Fruit fly (Drosophila melanogaster) whole organism, adult: ENCODE measurements around the gene unc-45.

Source experiments
- CG11617 ChIP-seq: fragments of 200-800 bp; sonication (Bioruptor generic); optimal IDR thresholded peaks from 2 replicates; lab custom pipeline; 2017; ENCODE audit warnings: mild to moderate bottlenecking, missing biosample characterization, missing genetic modification reagents, missing genetic modification characterization
- CG12768 ChIP-seq: fragments of 200-800 bp; sonication (Bioruptor generic); optimal IDR thresholded peaks from 2 replicates; lab custom pipeline; 2017; ENCODE audit warnings: missing biosample characterization, missing genetic modification characterization, mild to moderate bottlenecking, moderate library complexity, missing genetic modification reagents
- CG14711 ChIP-seq: fragments of 200-800 bp; sonication (Bioruptor generic); optimal IDR thresholded peaks from 2 replicates; lab custom pipeline; 2018; ENCODE audit warnings: missing biosample characterization, mild to moderate bottlenecking, missing genetic modification characterization, moderate library complexity
- CG1620 ChIP-seq: fragments of 200-800 bp; sonication (Bioruptor generic); optimal IDR thresholded peaks from 2 replicates; lab custom pipeline; 2016; ENCODE audit warnings: missing biosample characterization, missing genetic modification characterization
- CG33017 ChIP-seq: fragments of 200-800 bp; sonication (Bioruptor generic); optimal IDR thresholded peaks from 2 replicates; lab custom pipeline; 2018; ENCODE audit warnings: missing biosample characterization, mild to moderate bottlenecking, missing genetic modification characterization, moderate library complexity
- CG5204 ChIP-seq: fragments of 200-800 bp; sonication (Bioruptor generic); optimal IDR thresholded peaks from 2 replicates; lab custom pipeline; 2016; ENCODE audit warnings: missing biosample characterization, missing genetic modification characterization
- CG7045 ChIP-seq: fragments of 200-800 bp; sonication (Bioruptor generic); optimal IDR thresholded peaks from 2 replicates; lab custom pipeline; 2017; ENCODE audit warnings: missing biosample characterization, mild to moderate bottlenecking, missing genetic modification characterization
- CG7101 ChIP-seq: fragments of 200-800 bp; sonication (Bioruptor generic); optimal IDR thresholded peaks from 2 replicates; lab custom pipeline; 2018; ENCODE audit warnings: missing biosample characterization, mild to moderate bottlenecking, missing genetic modification characterization, moderate library complexity
- Clk ChIP-seq: fragments of 200-800 bp; sonication (Bioruptor generic); optimal IDR thresholded peaks from 2 replicates; lab custom pipeline; 2017; ENCODE audit warnings: missing biosample characterization, missing genetic modification characterization
- Crg-1 ChIP-seq: fragments of 200-800 bp; sonication (Bioruptor generic); optimal IDR thresholded peaks from 2 replicates; lab custom pipeline; 2016; ENCODE audit warnings: missing biosample characterization, missing genetic modification characterization
- Hr96 ChIP-seq: fragments of 200-800 bp; sonication (Bioruptor generic); optimal IDR thresholded peaks from 2 replicates; lab custom pipeline; 2016; ENCODE audit warnings: missing biosample characterization, missing genetic modification characterization
- Mnt ChIP-seq: fragments of 200-800 bp; sonication (Bioruptor generic); optimal IDR thresholded peaks from 2 replicates; lab custom pipeline; 2016; ENCODE audit warnings: missing biosample characterization, mild to moderate bottlenecking, missing genetic modification characterization
- bab1 ChIP-seq: fragments of 200-800 bp; sonication (Bioruptor generic); optimal IDR thresholded peaks from 3 replicates; lab custom pipeline; 2019; ENCODE audit warnings: missing biosample characterization, mild to moderate bottlenecking, missing genetic modification characterization, moderate library complexity
- cic ChIP-seq: fragments of 200-800 bp; sonication (Bioruptor generic); optimal IDR thresholded peaks from 2 replicates; lab custom pipeline; 2017; ENCODE audit warnings: missing biosample characterization, mild to moderate bottlenecking, missing genetic modification characterization, moderate library complexity
- cnc ChIP-seq, 2 experiments: fragments of >200 bp; optimal IDR thresholded peaks; 2 replicates each; lab custom pipeline; 2017
- kay ChIP-seq: fragments of 200-800 bp; sonication (Bioruptor generic); peaks from one replicate; lab custom pipeline; 2016; ENCODE audit warnings: missing biosample characterization, missing genetic modification characterization, borderline replicate concordance
- ovo ChIP-seq: fragments of 200-800 bp; sonication (Bioruptor generic); optimal IDR thresholded peaks from 2 replicates; lab custom pipeline; 2016; ENCODE audit warnings: missing biosample characterization, missing genetic modification characterization
- pad ChIP-seq: fragments of 200-800 bp; sonication (Bioruptor generic); optimal IDR thresholded peaks from 3 replicates; lab custom pipeline; 2017; ENCODE audit warnings: missing biosample characterization, missing genetic modification characterization, mild to moderate bottlenecking, moderate library complexity, missing genetic modification reagents
- tj ChIP-seq: fragments of 200-800 bp; sonication (Bioruptor generic); optimal IDR thresholded peaks from 3 replicates; lab custom pipeline; 2017; ENCODE audit warnings: missing biosample characterization, mild to moderate bottlenecking, missing genetic modification characterization, moderate library complexity
- toe ChIP-seq: fragments of 200-800 bp; sonication (Bioruptor generic); optimal IDR thresholded peaks from 2 replicates; lab custom pipeline; 2016; ENCODE audit warnings: missing biosample characterization, missing genetic modification characterization

Gene unc-45

dm6 chr3R:8007595-8008255, 25.4 kb upstream of the unc-45 start, which contains the start of gene CG2767:
CG2767 (minus strand) TSS chr3R:8008110.
- TF ChIP-seq bab1 (GFP tag; lab: Kevin White, UChicago) (peak; percentile 13), CG33017 (tag; lab: Kevin White, UChicago) (peak; percentile 18), CG12768 (GFP tag; lab: Kevin White, UChicago) (peak; percentile 17), tj (GFP tag; lab: Kevin White, UChicago) (peak; percentile 64), ovo (GFP tag; lab: Kevin White, UChicago) (no peak)

dm6 chr3R:8009080-8009620, 24.0 kb upstream of the unc-45 start, which contains the start of the genes CG11052 and CG3223:
CG11052 (minus strand) TSS chr3R:8009297.
CG3223 (plus strand) TSS chr3R:8009400.
- TF ChIP-seq cic (GFP tag; lab: Kevin White, UChicago) (no peak), Clk (GFP tag; lab: Kevin White, UChicago) (no peak), CG14711 (tag; lab: Kevin White, UChicago) (peak; percentile 67), bab1 (GFP tag; lab: Kevin White, UChicago) (peak; percentile 45)

- peak; percentile 37 for TF ChIP-seq CG7045 (GFP tag; lab: Kevin White, UChicago)
- TF ChIP-seq cnc (optimal IDR thresholded peaks at IDR 0.05; lab: Kevin White, UChicago), result no peak
- peak; percentile 57 for TF ChIP-seq CG7101 (tag; lab: Kevin White, UChicago)
- TF ChIP-seq pad (GFP tag; lab: Kevin White, UChicago), result peak; percentile 49
- peak; percentile 60 for TF ChIP-seq Mnt
- TF ChIP-seq CG14711 (tag; lab: Kevin White, UChicago), result peak; percentile 31
- TF ChIP-seq Crg-1, result peak; percentile 54
- TF ChIP-seq tj (GFP tag; lab: Kevin White, UChicago), result peak; percentile 83
- peak; percentile 39 for TF ChIP-seq CG12768 (GFP tag; lab: Kevin White, UChicago)
- TF ChIP-seq cic (GFP tag; lab: Kevin White, UChicago), result no peak
- no peak for TF ChIP-seq kay
- TF ChIP-seq Clk (GFP tag; lab: Kevin White, UChicago), result peak; percentile 32
- TF ChIP-seq toe (GFP tag; lab: Kevin White, UChicago), result peak; percentile 79
- TF ChIP-seq ovo (GFP tag; lab: Kevin White, UChicago), result no peak
- peak; percentile 80 for TF ChIP-seq CG5204 (GFP tag; lab: Kevin White, UChicago)
- TF ChIP-seq Hr96 (GFP tag; lab: Kevin White, UChicago), result peak; percentile 4
- TF ChIP-seq CG1620, result peak; percentile 66
- TF ChIP-seq bab1 (GFP tag; lab: Kevin White, UChicago), result peak; percentile 33
- peak; percentile 72 for TF ChIP-seq CG11617
- no peak for TF ChIP-seq CG33017 (tag; lab: Kevin White, UChicago)
Measured at dm6 chr3R:8013121-8014009, 19.7 kb upstream of the unc-45 start, which contains the start of the genes CG10435 and Pbp95. CG10435 (minus strand) TSS chr3R:8013201. Pbp95 (plus strand) TSS chr3R:8013791.

- no peak for TF ChIP-seq Hr96 (GFP tag; lab: Kevin White, UChicago)
- no peak for TF ChIP-seq Crg-1
- no peak for TF ChIP-seq CG14711 (tag; lab: Kevin White, UChicago)
- TF ChIP-seq pad (GFP tag; lab: Kevin White, UChicago), result no peak
- TF ChIP-seq cic (GFP tag; lab: Kevin White, UChicago), result no peak
- no peak for TF ChIP-seq CG7045 (GFP tag; lab: Kevin White, UChicago)
- no peak for TF ChIP-seq kay
- TF ChIP-seq toe (GFP tag; lab: Kevin White, UChicago), result no peak
- TF ChIP-seq CG7101 (tag; lab: Kevin White, UChicago), result no peak
- TF ChIP-seq CG12768 (GFP tag; lab: Kevin White, UChicago), result no peak
- no peak for TF ChIP-seq CG11617
- TF ChIP-seq Mnt, result no peak
- TF ChIP-seq Clk (GFP tag; lab: Kevin White, UChicago), result no peak
- no peak for TF ChIP-seq CG1620
- TF ChIP-seq ovo (GFP tag; lab: Kevin White, UChicago), result no peak
- TF ChIP-seq tj (GFP tag; lab: Kevin White, UChicago), result no peak
- no peak for TF ChIP-seq CG33017 (tag; lab: Kevin White, UChicago)
- TF ChIP-seq CG5204 (GFP tag; lab: Kevin White, UChicago), result no peak
Measured at dm6 chr3R:8026515-8026914, 6.6 kb upstream of the unc-45 start.

- TF ChIP-seq pad (GFP tag; lab: Kevin White, UChicago) (peak; percentile 1), cnc (optimal IDR thresholded peaks at IDR 0.05; lab: Kevin White, UChicago) (no peak), bab1 (GFP tag; lab: Kevin White, UChicago) (peak; percentile 13), CG7101 (tag; lab: Kevin White, UChicago) (peak; percentile 68), tj (GFP tag; lab: Kevin White, UChicago) (peak; percentile 35), Mnt (no peak), CG1620 (no peak), CG33017 (tag; lab: Kevin White, UChicago) (peak; percentile 81), CG11617 (peak; percentile 71), CG7045 (GFP tag; lab: Kevin White, UChicago) (peak; percentile 57), CG12768 (GFP tag; lab: Kevin White, UChicago) (peak; percentile 42)
Measured at dm6 chr3R:8027203-8027688, 5.9 kb upstream of the unc-45 start.
